Fruit fly (Drosophila melanogaster) whole organism, prepupa: Measurements from ENCODE around the gene CG42237.
A peak's percentile ranks its signal among the peaks of the same experiment; 100 is the strongest.

ENCODE experiments used
- CG1621 ChIP-seq: fragments of 200-800 bp; sonication (Bioruptor generic); optimal IDR thresholded peaks from 3 replicates; lab custom pipeline; 2018; ENCODE audit warnings: missing biosample characterization, mild to moderate bottlenecking, missing genetic modification characterization
- CG16779 ChIP-seq: fragments of 200-800 bp; sonication (Bioruptor generic); optimal IDR thresholded peaks from 3 replicates; lab custom pipeline; 2017; ENCODE audit warnings: missing biosample characterization, mild to moderate bottlenecking, missing genetic modification characterization
- CG34406 ChIP-seq: fragments of 200-800 bp; sonication (Bioruptor generic); optimal IDR thresholded peaks from 3 replicates; lab custom pipeline; 2016; ENCODE audit warnings: missing biosample characterization, missing genetic modification characterization
- Sox102F ChIP-seq: fragments of 200-800 bp; sonication (Bioruptor generic); optimal IDR thresholded peaks from 2 replicates; lab custom pipeline; 2016; ENCODE audit warnings: missing biosample characterization, mild to moderate bottlenecking, missing genetic modification characterization

- TF ChIP-seq CG1621 (peak; percentile 38), CG34406 (GFP tag; lab: Kevin White, UChicago) (peak; percentile 60), CG16779 (tag; lab: Kevin White, UChicago) (no peak), Sox102F (GFP tag; lab: Kevin White, UChicago) (peak; percentile 82)
Measured at dm6 chrX:13094085-13094764, 20.7 kb upstream of the CG42237 start, which contains the start of gene CG2200.
